Fruit fly (Drosophila melanogaster) whole organism, wandering third instar larva: ENCODE data around the gene Glut1.

Experiments used
- jim ChIP-seq: fragments of 175-275, 200-325 bp; sonication (Bioruptor generic); optimal IDR thresholded peaks from 2 replicates; lab custom pipeline; 2016; ENCODE audit warnings: missing biosample characterization, mild to moderate bottlenecking, missing genetic modification characterization
- pan ChIP-seq: fragments of >200 bp; optimal IDR thresholded peaks from 2 replicates; lab custom pipeline; 2017

dm6 chr3L:1034190-1034886, 120.5 kb downstream of the Glut1 start, which contains the start of the genes CG9205 and trio:
- TF ChIP-seq pan (lab: Kevin White, UChicago) (no peak), jim (GFP tag; lab: Kevin White, UChicago) (no peak)
